Worm (Caenorhabditis elegans) whole organism, L2 larva: ENCODE results near the gene C29F7.3.
A peak's percentile ranks its signal among the peaks of the same experiment; 100 is the strongest.

ENCODE experiments used
- C34F6.9 ChIP-seq: fragments of 150-350 bp; optimal IDR thresholded peaks from 2 replicates; lab custom pipeline; 2014; ENCODE audit warnings: missing biosample characterization, missing genetic modification characterization
- F13H6.1 ChIP-seq: sonication (generic microtip); optimal IDR thresholded peaks from 2 replicates; lab custom pipeline; 2016; ENCODE audit warnings: missing genetic modification characterization, missing compliant biosample characterization
- aly-2 ChIP-seq: fragments of 150-350 bp; optimal IDR thresholded peaks from 2 replicates; lab custom pipeline; 2014; ENCODE audit warnings: missing biosample characterization, missing genetic modification characterization
- blmp-1 ChIP-seq: sonication (generic microtip); optimal IDR thresholded peaks from 2 replicates; lab custom pipeline; 2017; ENCODE audit warnings: missing genetic modification characterization, mild to moderate bottlenecking, missing compliant biosample characterization, antibody characterized with exemption, moderate library complexity; ENCODE audit not compliant: insufficient read depth
- ceh-16 ChIP-seq: fragments of 150-350 bp; optimal IDR thresholded peaks from 2 replicates; lab custom pipeline; 2014; ENCODE audit warnings: missing biosample characterization, missing genetic modification characterization
- ceh-82 ChIP-seq: fragments of 150-350 bp; optimal IDR thresholded peaks from 2 replicates; lab custom pipeline; 2014; ENCODE audit warnings: missing biosample characterization, missing genetic modification characterization
- dmd-4 ChIP-seq: sonication (generic microtip); optimal IDR thresholded peaks from 2 replicates; lab custom pipeline; 2017; ENCODE audit warnings: missing biosample characterization, missing genetic modification characterization
- elt-3 ChIP-seq: sonication (generic microtip); optimal IDR thresholded peaks from 2 replicates; lab custom pipeline; 2017; ENCODE audit warnings: missing biosample characterization, missing genetic modification characterization
- gmeb-1 ChIP-seq: fragments of 150-350 bp; optimal IDR thresholded peaks from 2 replicates; lab custom pipeline; 2014; ENCODE audit warnings: missing biosample characterization, missing genetic modification characterization
- lin-13 ChIP-seq: fragments of 150-350 bp; optimal IDR thresholded peaks from 2 replicates; lab custom pipeline; 2014; ENCODE audit warnings: missing biosample characterization, missing genetic modification reagents, missing genetic modification characterization
- mab-5 ChIP-seq: fragments of 150-350 bp; optimal IDR thresholded peaks from 2 replicates; lab custom pipeline; 2014; ENCODE audit warnings: missing biosample characterization, missing genetic modification characterization
- mbf-1 ChIP-seq: sonication (generic microtip); optimal IDR thresholded peaks from 2 replicates; lab custom pipeline; 2017; ENCODE audit warnings: missing biosample characterization, missing genetic modification characterization
- nhr-10 ChIP-seq: sonication (generic microtip); optimal IDR thresholded peaks from 2 replicates; lab custom pipeline; 2017; ENCODE audit warnings: missing biosample characterization, missing genetic modification characterization
- nhr-12 ChIP-seq: fragments of 150-350 bp; optimal IDR thresholded peaks from 2 replicates; lab custom pipeline; 2014; ENCODE audit warnings: missing biosample characterization, missing genetic modification characterization
- nhr-129 ChIP-seq: fragments of 150-350 bp; optimal IDR thresholded peaks from 2 replicates; lab custom pipeline; 2014; ENCODE audit warnings: missing biosample characterization, missing genetic modification characterization
- nhr-21 ChIP-seq: fragments of 150-350 bp; optimal IDR thresholded peaks from 2 replicates; lab custom pipeline; 2014; ENCODE audit warnings: missing biosample characterization, missing genetic modification characterization
- nhr-23 ChIP-seq: fragments of 150-350 bp; optimal IDR thresholded peaks from 2 replicates; lab custom pipeline; 2014; ENCODE audit warnings: missing biosample characterization, missing genetic modification reagents, missing genetic modification characterization
- nhr-25 ChIP-seq: fragments of 150-350 bp; sonication (generic microtip); optimal IDR thresholded peaks from 3 replicates; lab custom pipeline; 2014; ENCODE audit warnings: missing biosample characterization, missing genetic modification characterization
- nhr-6 ChIP-seq: fragments of 150-350 bp; optimal IDR thresholded peaks from 2 replicates; lab custom pipeline; 2014; ENCODE audit warnings: missing biosample characterization, missing genetic modification characterization
- nhr-77 ChIP-seq: fragments of 150-350 bp; optimal IDR thresholded peaks from 2 replicates; lab custom pipeline; 2014; ENCODE audit warnings: missing biosample characterization, missing genetic modification characterization
- sem-4 ChIP-seq: fragments of 150-350 bp; optimal IDR thresholded peaks from 2 replicates; lab custom pipeline; 2014; ENCODE audit warnings: missing biosample characterization, missing genetic modification reagents, missing genetic modification characterization
- skn-1 ChIP-seq: sonication (generic microtip); optimal IDR thresholded peaks from 2 replicates; lab custom pipeline; 2017; ENCODE audit warnings: missing biosample characterization, missing genetic modification characterization
- sma-3 ChIP-seq: sonication (generic microtip); optimal IDR thresholded peaks from 2 replicates; lab custom pipeline; 2016; ENCODE audit warnings: missing genetic modification reagents, missing genetic modification characterization, missing compliant biosample characterization
- snpc-4 ChIP-seq: fragments of 150-350 bp; optimal IDR thresholded peaks from 2 replicates; lab custom pipeline; 2014; ENCODE audit warnings: missing biosample characterization, missing genetic modification characterization
- unc-55 ChIP-seq: fragments of 150-350 bp; sonication (generic microtip); optimal IDR thresholded peaks from 3 replicates; lab custom pipeline; 2014; ENCODE audit warnings: missing biosample characterization, missing genetic modification reagents, missing genetic modification characterization
- unc-62 ChIP-seq: fragments of 150-350 bp; optimal IDR thresholded peaks from 2 replicates; lab custom pipeline; 2014; ENCODE audit warnings: missing biosample characterization, missing genetic modification reagents, missing genetic modification characterization
- zag-1 ChIP-seq: fragments of 150-350 bp; optimal IDR thresholded peaks from 2 replicates; lab custom pipeline; 2014; ENCODE audit warnings: missing biosample characterization, missing genetic modification characterization
- ztf-1 ChIP-seq: fragments of 200-800 bp; sonication (Bioruptor generic); conservative IDR thresholded peaks from 2 replicates; pipeline ENCODE4 v1.3.6; 2022; ENCODE audit warnings: missing genetic modification characterization, missing compliant biosample characterization

C29F7.3 gene

ce11 chrX:13469047-13469633 lies 49.4 kb upstream of the C29F7.3 start, which contains the start of gene col-184:
TSS of gene col-184 (plus strand) at chrX:13469455.
- TF ChIP-seq nhr-25 (tag; lab: Kevin White, UChicago) (no peak), sma-3 (GFP tag; lab: Kevin White, UChicago) (peak; percentile 65), blmp-1 (tag; lab: Kevin White, UChicago) (peak; percentile 49)

ce11 chrX:13466926-13467866 lies 47.5 kb upstream of the C29F7.3 start, which contains the start of gene col-183:
TSS of gene col-183 (minus strand) at chrX:13467764.
- no peak for TF ChIP-seq unc-55 (GFP tag; lab: Kevin White, UChicago)
- TF ChIP-seq, all 48 proteins: peak for 0

ce11 chrX:13463793-13464192 lies 44.1 kb upstream of the C29F7.3 start, which contains the start of gene F02D10.2:
TSS of gene F02D10.2 (minus strand) at chrX:13463893.
- TF ChIP-seq ceh-16 (tag; lab: Kevin White, UChicago) (no peak), nhr-77 (tag; lab: Kevin White, UChicago) (no peak), ztf-1 (no peak), nhr-129 (no peak), ceh-82 (tag; lab: Kevin White, UChicago) (no peak), sem-4 (tag; lab: Kevin White, UChicago) (no peak), mbf-1 (tag; lab: Kevin White, UChicago) (no peak), lin-13 (GFP tag; lab: Kevin White, UChicago) (no peak), aly-2 (no peak), nhr-6 (tag; lab: Kevin White, UChicago) (no peak), nhr-21 (tag; lab: Kevin White, UChicago) (no peak), snpc-4 (tag; lab: Kevin White, UChicago) (no peak)

ce11 chrX:13462519-13462918 lies 42.8 kb upstream of the C29F7.3 start, which contains the start of gene F02D10.3:
TSS of gene F02D10.3 (minus strand) at chrX:13462619.
- TF ChIP-seq C34F6.9 (tag; lab: Kevin White, UChicago) = no peak
- TF ChIP-seq sma-3 (GFP tag; lab: Kevin White, UChicago) = no peak
- no peak for TF ChIP-seq nhr-21 (tag; lab: Kevin White, UChicago)
- no peak for TF ChIP-seq F13H6.1 (tag; lab: Kevin White, UChicago)
- TF ChIP-seq nhr-23 (tag; lab: Kevin White, UChicago) = no peak
- no peak for TF ChIP-seq gmeb-1 (tag; lab: Kevin White, UChicago)

- no peak for TF ChIP-seq nhr-21 (tag; lab: Kevin White, UChicago)
Observed at ce11 chrX:13456442-13456841, 36.7 kb upstream of the C29F7.3 start, which contains the start of gene flr-1. TSS of gene flr-1 (minus strand) at chrX:13456542.

- TF ChIP-seq ztf-1 (no peak), elt-3 (tag; lab: Kevin White, UChicago) (no peak), mab-5 (tag; lab: Kevin White, UChicago) (no peak), skn-1 (no peak), unc-62 (no peak), dmd-4 (tag; lab: Kevin White, UChicago) (no peak), nhr-12 (no peak), mbf-1 (tag; lab: Kevin White, UChicago) (no peak), nhr-6 (tag; lab: Kevin White, UChicago) (no peak), zag-1 (tag; lab: Kevin White, UChicago) (no peak), nhr-10 (tag; lab: Kevin White, UChicago) (no peak)
Observed at ce11 chrX:13451578-13451977, 31.8 kb upstream of the C29F7.3 start, which contains the start of gene F02D10.6. TSS of gene F02D10.6 (minus strand) at chrX:13451678.
